Worm (Caenorhabditis elegans): ENCODE results near the gene fbxc-50.

- TF ChIP-seq D1046.2 (GFP tag; IDR thresholded peaks at IDR 0.05) (no peak), lim-7 (GFP tag; IDR thresholded peaks at IDR 0.05) (no peak), lin-15B (tag; optimal IDR thresholded peaks at IDR 0.05) (no peak), tra-1 (GFP tag; IDR thresholded peaks at IDR 0.05) (no peak), ceh-28 (tag; optimal IDR thresholded peaks at IDR 0.05) (no peak)
Measured at ce11 chrII:3244070-3244469, 3.9 kb downstream of the fbxc-50 start, which contains the start of gene C17F4.12.
